Worm (Caenorhabditis elegans) whole organism, L4 larva: ENCODE measurements around the gene alh-11.
A peak's percentile ranks its signal among the peaks of the same experiment; 100 is the strongest.

Source experiments
- D1046.2 ChIP-seq: fragments of 200-800 bp; sonication (Bioruptor generic); IDR thresholded peaks from 2 replicates; pipeline ENCODE4 v1.3.6; 2022; ENCODE audit warnings: missing genetic modification characterization, missing compliant biosample characterization
- F10B5.3 ChIP-seq: sonication (generic microtip); optimal IDR thresholded peaks from 2 replicates; lab custom pipeline; 2016; ENCODE audit warnings: mild to moderate bottlenecking, missing genetic modification characterization, missing compliant biosample characterization
- F26F4.8 ChIP-seq: fragments of 200-800 bp; sonication (Bioruptor generic); conservative IDR thresholded peaks from 2 replicates; pipeline ENCODE4 v1.3.6; 2022; ENCODE audit warnings: missing genetic modification characterization, missing compliant biosample characterization
- F37D6.2 ChIP-seq: sonication (generic microtip); optimal IDR thresholded peaks from 2 replicates; lab custom pipeline; 2016; ENCODE audit warnings: mild to moderate bottlenecking, missing genetic modification characterization, missing compliant biosample characterization
- F49E8.2 ChIP-seq: sonication (generic microtip); optimal IDR thresholded peaks from 2 replicates; lab custom pipeline; 2016; ENCODE audit warnings: missing compliant biosample characterization, mild to moderate bottlenecking, missing genetic modification characterization, borderline replicate concordance
- R02D3.7 ChIP-seq: fragments of 150-350 bp; sonication (generic microtip); optimal IDR thresholded peaks from 3 replicates; lab custom pipeline; 2014; ENCODE audit warnings: missing biosample characterization, missing genetic modification characterization
- Y105C5A.15 ChIP-seq: fragments of 200-800 bp; sonication (Bioruptor generic); IDR thresholded peaks from 2 replicates; pipeline ENCODE4 v1.3.6; 2022; ENCODE audit warnings: missing genetic modification characterization, missing compliant biosample characterization
- Y48G9A.11 ChIP-seq: fragments of 200-800 bp; sonication (Bioruptor generic); IDR thresholded peaks from 2 replicates; pipeline ENCODE4 v1.3.6; 2022; ENCODE audit warnings: missing genetic modification reagents, missing genetic modification characterization, missing compliant biosample characterization
- Y5F2A.4 ChIP-seq: fragments of 200-800 bp; sonication (Bioruptor generic); optimal IDR thresholded peaks from 2 replicates; lab custom pipeline; 2018; ENCODE audit warnings: mild to moderate bottlenecking, missing genetic modification characterization, missing compliant biosample characterization
- Y75B8A.6 ChIP-seq: fragments of 200-800 bp; sonication (Bioruptor generic); IDR thresholded peaks from 2 replicates; pipeline ENCODE4 v1.3.6; 2022; ENCODE audit warnings: missing genetic modification reagents, missing genetic modification characterization, missing compliant biosample characterization
- aha-1 ChIP-seq: fragments of 150-350 bp; peaks from one replicate; lab custom pipeline; 2014; ENCODE audit warnings: missing biosample characterization, missing genetic modification characterization
- ama-1 ChIP-seq: fragments of 150-350 bp; optimal IDR thresholded peaks from 2 replicates; lab custom pipeline; 2014; ENCODE audit warnings: inconsistent platforms, mixed read lengths
- attf-4 ChIP-seq: sonication (generic microtip); optimal IDR thresholded peaks from 3 replicates; lab custom pipeline; 2017; ENCODE audit warnings: missing biosample characterization, missing genetic modification characterization
- cey-2 ChIP-seq: sonication (generic microtip); optimal IDR thresholded peaks from 3 replicates; lab custom pipeline; 2017; ENCODE audit warnings: missing genetic modification characterization, mild to moderate bottlenecking, missing compliant biosample characterization, antibody characterized with exemption, borderline replicate concordance; ENCODE audit not compliant: insufficient read depth
- ctbp-1 ChIP-seq: fragments of 200-800 bp; sonication (Bioruptor generic); IDR thresholded peaks from 2 replicates; pipeline ENCODE4 v1.3.6; 2022; ENCODE audit warnings: missing genetic modification reagents, missing genetic modification characterization, missing compliant biosample characterization
- daf-16 ChIP-seq, 3 experiments: sonication (generic microtip); optimal IDR thresholded peaks; 2 replicates each; lab custom pipeline; 2016 to 2017; ENCODE audit warnings: missing genetic modification characterization in 3 of 3, missing genetic modification reagents in 3 of 3, mild to moderate bottlenecking in 2 of 3, missing compliant biosample characterization in 2 of 3, missing biosample characterization in 1 of 3, moderate library complexity in 1 of 3
- dmd-6 ChIP-seq: fragments of 200-800 bp; sonication (Bioruptor generic); IDR thresholded peaks from 2 replicates; pipeline ENCODE4 v1.3.6; 2022; ENCODE audit warnings: missing genetic modification reagents, missing genetic modification characterization, missing compliant biosample characterization
- dmd-9 ChIP-seq: fragments of 200-800 bp; sonication (Bioruptor generic); IDR thresholded peaks from 2 replicates; pipeline ENCODE4 v1.3.6; 2022; ENCODE audit warnings: missing genetic modification reagents, missing genetic modification characterization, missing compliant biosample characterization
- dve-1 ChIP-seq: sonication (generic microtip); optimal IDR thresholded peaks from 2 replicates; lab custom pipeline; 2017; ENCODE audit warnings: antibody characterized with exemption, mild to moderate bottlenecking, missing genetic modification characterization, missing compliant biosample characterization; ENCODE audit not compliant: insufficient read depth
- fkh-10 ChIP-seq: fragments of 150-350 bp; optimal IDR thresholded peaks from 2 replicates; lab custom pipeline; 2014; ENCODE audit warnings: missing biosample characterization, missing genetic modification reagents, missing genetic modification characterization
- hif-1 ChIP-seq, 2 experiments: sonication (generic microtip); optimal IDR thresholded peaks; 2 replicates each; lab custom pipeline; 2016 to 2017; ENCODE audit warnings: missing compliant biosample characterization in 2 of 2, missing genetic modification characterization in 2 of 2, missing genetic modification reagents in 2 of 2, missing genotype in 2 of 2, mild to moderate bottlenecking in 1 of 2
- hlh-11 ChIP-seq: fragments of 200-800 bp; sonication (Bioruptor generic); optimal IDR thresholded peaks from 2 replicates; lab custom pipeline; 2018; ENCODE audit warnings: mild to moderate bottlenecking, missing genetic modification characterization, missing compliant biosample characterization
- hlh-30 ChIP-seq: sonication (generic microtip); optimal IDR thresholded peaks from 2 replicates; lab custom pipeline; 2017; ENCODE audit warnings: antibody characterized with exemption, mild to moderate bottlenecking, missing genetic modification characterization, missing compliant biosample characterization; ENCODE audit not compliant: insufficient read depth
- jun-1 ChIP-seq: fragments of 150-350 bp; optimal IDR thresholded peaks from 2 replicates; lab custom pipeline; 2014; ENCODE audit warnings: missing biosample characterization, missing genetic modification reagents, missing genetic modification characterization
- lim-7 ChIP-seq: fragments of 200-800 bp; sonication (Bioruptor generic); IDR thresholded peaks from 2 replicates; pipeline ENCODE4 v1.3.6; 2022; ENCODE audit warnings: missing genetic modification characterization, missing compliant biosample characterization
- lin-13 ChIP-seq: fragments of 150-350 bp; optimal IDR thresholded peaks from 2 replicates; lab custom pipeline; 2014; ENCODE audit warnings: missing biosample characterization, missing genetic modification reagents, missing genetic modification characterization
- lin-15B ChIP-seq: fragments of 150-350 bp; sonication (generic microtip); optimal IDR thresholded peaks from 3 replicates; lab custom pipeline; 2014; ENCODE audit warnings: missing biosample characterization, missing genetic modification characterization
- lin-39 ChIP-seq: fragments of 150-350 bp; optimal IDR thresholded peaks from 2 replicates; lab custom pipeline; 2014; ENCODE audit warnings: missing biosample characterization, missing genetic modification reagents, missing genetic modification characterization
- lir-3 ChIP-seq: sonication (generic microtip); optimal IDR thresholded peaks from 2 replicates; lab custom pipeline; 2016; ENCODE audit warnings: mild to moderate bottlenecking, missing genetic modification characterization, missing compliant biosample characterization
- madf-5 ChIP-seq, 2 experiments: fragments of 200-800 bp; sonication (Bioruptor generic); IDR thresholded peaks; 2 replicates each; pipeline ENCODE4 v1.3.6; 2022; ENCODE audit warnings: missing compliant biosample characterization in 2 of 2, missing genetic modification characterization in 2 of 2
- mdl-1 ChIP-seq, 2 experiments: fragments of 150-350 bp in 1 of 2; sonication (generic microtip) in 1 of 2; optimal IDR thresholded peaks; 2 replicates each; lab custom pipeline; 2014 to 2017; ENCODE audit warnings: missing biosample characterization in 2 of 2, missing genetic modification characterization in 2 of 2
- mxl-2 ChIP-seq: fragments of 200-800 bp; sonication (Bioruptor generic); conservative IDR thresholded peaks from 2 replicates; pipeline ENCODE4 v1.3.6; 2022; ENCODE audit warnings: missing genetic modification reagents, missing genetic modification characterization, missing compliant biosample characterization
- nhr-102 ChIP-seq: sonication (generic microtip); optimal IDR thresholded peaks from 2 replicates; lab custom pipeline; 2016; ENCODE audit warnings: mild to moderate bottlenecking, missing genetic modification characterization, moderate library complexity, missing compliant biosample characterization
- nhr-11 ChIP-seq: fragments of 150-350 bp; optimal IDR thresholded peaks from 2 replicates; lab custom pipeline; 2014; ENCODE audit warnings: missing biosample characterization, missing genetic modification characterization
- nhr-41 ChIP-seq: fragments of 200-800 bp; sonication (Bioruptor generic); IDR thresholded peaks from 2 replicates; pipeline ENCODE4 v1.3.6; 2022; ENCODE audit warnings: missing genetic modification reagents, missing genetic modification characterization, missing compliant biosample characterization
- nhr-42 ChIP-seq: fragments of 200-800 bp; sonication (Bioruptor generic); IDR thresholded peaks from 2 replicates; pipeline ENCODE4 v1.3.6; 2022; ENCODE audit warnings: missing genetic modification characterization, missing compliant biosample characterization
- nhr-48 ChIP-seq: sonication (generic microtip); optimal IDR thresholded peaks from 2 replicates; lab custom pipeline; 2016; ENCODE audit warnings: mild to moderate bottlenecking, missing genetic modification characterization, missing compliant biosample characterization
- pqm-1 ChIP-seq: sonication (generic microtip); optimal IDR thresholded peaks from 2 replicates; lab custom pipeline; 2017; ENCODE audit warnings: missing biosample characterization, missing genetic modification characterization
- rbr-2 ChIP-seq: sonication (generic microtip); optimal IDR thresholded peaks from 2 replicates; lab custom pipeline; 2016; ENCODE audit warnings: missing genotype, missing genetic modification characterization, missing compliant biosample characterization
- saeg-2 ChIP-seq: fragments of 200-800 bp; sonication (Bioruptor generic); IDR thresholded peaks from 2 replicates; pipeline ENCODE4 v1.3.6; 2022; ENCODE audit warnings: missing genetic modification reagents, missing genetic modification characterization, missing compliant biosample characterization
- set-16 ChIP-seq: fragments of 200-800 bp; sonication (Bioruptor generic); IDR thresholded peaks from 2 replicates; pipeline ENCODE4 v1.3.6; 2022; ENCODE audit warnings: missing genetic modification reagents, missing genetic modification characterization, missing compliant biosample characterization
- snpc-1.2 ChIP-seq: fragments of 200-800 bp; sonication (Bioruptor generic); IDR thresholded peaks from 2 replicates; pipeline ENCODE4 v1.3.6; 2022; ENCODE audit warnings: missing genetic modification reagents, missing genetic modification characterization, missing compliant biosample characterization
- tag-97 ChIP-seq: fragments of 200-800 bp; sonication (Bioruptor generic); IDR thresholded peaks from 2 replicates; pipeline ENCODE4 v1.3.6; 2022; ENCODE audit warnings: missing genetic modification characterization, missing compliant biosample characterization
- unc-130 ChIP-seq: sonication (generic microtip); optimal IDR thresholded peaks from 2 replicates; lab custom pipeline; 2016; ENCODE audit warnings: missing genetic modification reagents, missing genetic modification characterization, missing compliant biosample characterization
- unc-39 ChIP-seq: sonication (generic microtip); optimal IDR thresholded peaks from 2 replicates; lab custom pipeline; 2017; ENCODE audit warnings: missing biosample characterization, missing genetic modification characterization
- vab-7 ChIP-seq: fragments of 200-800 bp; sonication (Bioruptor generic); IDR thresholded peaks from 2 replicates; pipeline ENCODE4 v1.3.6; 2022; ENCODE audit warnings: missing genetic modification reagents, missing genetic modification characterization, missing compliant biosample characterization
- zag-1 ChIP-seq: fragments of 150-350 bp; optimal IDR thresholded peaks from 2 replicates; lab custom pipeline; 2014; ENCODE audit warnings: missing biosample characterization, missing genetic modification characterization
- zfp-2 ChIP-seq: sonication (generic microtip); optimal IDR thresholded peaks from 2 replicates; lab custom pipeline; 2016; ENCODE audit warnings: mild to moderate bottlenecking, missing genetic modification characterization, missing compliant biosample characterization
- ztf-11 ChIP-seq: fragments of 150-350 bp; optimal IDR thresholded peaks from 2 replicates; lab custom pipeline; 2014; ENCODE audit warnings: missing biosample characterization, missing genetic modification characterization

The alh-11 gene

DNA sequence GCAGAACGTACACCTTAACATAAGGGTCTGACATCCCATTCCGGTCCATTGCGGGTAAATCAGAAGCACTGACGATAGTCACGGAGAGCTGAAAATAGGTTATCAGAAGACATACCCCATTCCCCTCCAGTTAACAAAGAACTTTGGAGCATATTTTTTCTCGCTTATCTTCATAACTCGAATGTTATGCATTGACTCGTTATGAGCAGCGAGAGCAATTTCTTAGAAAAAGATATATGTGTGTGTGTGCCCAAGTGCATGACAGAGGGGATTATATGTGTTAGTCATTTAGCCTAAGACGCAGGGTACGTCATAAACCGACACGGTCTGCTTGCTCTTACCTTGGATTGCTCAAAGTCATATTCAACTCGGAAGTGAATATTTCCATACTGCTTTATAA, 10.9 kb upstream of the alh-11 start:
- TF ChIP-seq F37D6.2 (no peak), daf-16 (GFP tag; optimal IDR thresholded peaks at IDR 0.05; lab: Kevin White, UChicago) (no peak), daf-16 (tag; optimal IDR thresholded peaks at IDR 0.05; lab: Kevin White, UChicago) (no peak), hlh-30 (tag; lab: Kevin White, UChicago) (no peak), dmd-6 (no peak), dmd-9 (GFP tag; lab: Robert Waterston, UW) (no peak), aha-1 (tag; lab: Kevin White, UChicago) (peak; percentile 34), unc-130 (GFP tag; lab: Kevin White, UChicago) (no peak)

- TF ChIP-seq Y75B8A.6 (GFP tag; lab: Robert Waterston, UW): no peak
- TF ChIP-seq snpc-1.2 (GFP tag; lab: Robert Waterston, UW): no peak
- TF ChIP-seq Y5F2A.4 (GFP tag; lab: Kevin White, UChicago): no peak
- peak; percentile 10 for TF ChIP-seq lin-13 (GFP tag; lab: Kevin White, UChicago)
- peak; percentile 47 for TF ChIP-seq hlh-30 (tag; lab: Kevin White, UChicago)
- TF ChIP-seq Y105C5A.15 (GFP tag; lab: Robert Waterston, UW): no peak
- no peak for TF ChIP-seq zfp-2 (tag; lab: Kevin White, UChicago)
- no peak for TF ChIP-seq unc-39
- TF ChIP-seq pqm-1 (tag; lab: Kevin White, UChicago): peak; percentile 9
- TF ChIP-seq aha-1 (tag; lab: Kevin White, UChicago): peak; percentile 70
- peak; percentile 28 for TF ChIP-seq nhr-11
- TF ChIP-seq F10B5.3 (tag; lab: Kevin White, UChicago): no peak
- no peak for TF ChIP-seq lir-3 (tag; lab: Kevin White, UChicago)
- TF ChIP-seq R02D3.7: no peak
- no peak for TF ChIP-seq D1046.2
- no peak for TF ChIP-seq attf-4 (tag; lab: Kevin White, UChicago)
- TF ChIP-seq ama-1 (lab: Kevin White, UChicago): no peak
- TF ChIP-seq tag-97 (GFP tag; lab: Robert Waterston, UW): no peak
- no peak for TF ChIP-seq mdl-1 (tag; optimal IDR thresholded peaks at IDR 0.05; lab: Kevin White, UChicago)
- TF ChIP-seq zag-1 (tag; lab: Kevin White, UChicago): no peak
- TF ChIP-seq rbr-2 (tag; lab: Kevin White, UChicago): peak; percentile 53
- TF ChIP-seq nhr-41 (GFP tag; lab: Robert Waterston, UW): no peak
- no peak for TF ChIP-seq Y48G9A.11
- TF ChIP-seq ctbp-1 (GFP tag; lab: Robert Waterston, UW): no peak
- no peak for TF ChIP-seq cey-2 (tag; lab: Kevin White, UChicago)
- no peak for TF ChIP-seq vab-7 (GFP tag; lab: Robert Waterston, UW)
- TF ChIP-seq madf-5 (GFP tag; IDR thresholded peaks at IDR 0.05; lab: Robert Waterston, UW): no peak
- no peak for TF ChIP-seq F26F4.8 (GFP tag; lab: Robert Waterston, UW)
- TF ChIP-seq fkh-10: peak; percentile 52
- peak; percentile 90 for TF ChIP-seq unc-130 (GFP tag; lab: Kevin White, UChicago)
- no peak for TF ChIP-seq ztf-11 (tag; lab: Kevin White, UChicago)
- no peak for TF ChIP-seq set-16 (GFP tag; lab: Robert Waterston, UW)
- TF ChIP-seq dve-1 (tag; lab: Kevin White, UChicago): peak; percentile 57
- no peak for TF ChIP-seq mxl-2 (GFP tag; lab: Robert Waterston, UW)
- TF ChIP-seq lim-7 (GFP tag; lab: Robert Waterston, UW): no peak
- no peak for TF ChIP-seq jun-1
- TF ChIP-seq saeg-2 (GFP tag; lab: Robert Waterston, UW): no peak
- no peak for TF ChIP-seq lin-39 (tag; lab: Kevin White, UChicago)
- peak; percentile 48; the same call in 1 of the 2 replicates for TF ChIP-seq dmd-6
- peak in 1 of 2 experiments; percentile 82 for TF ChIP-seq hif-1 (tag; optimal IDR thresholded peaks at IDR 0.05; lab: Kevin White, UChicago)
- no peak for TF ChIP-seq nhr-48 (tag; lab: Kevin White, UChicago)
- no peak for TF ChIP-seq F49E8.2
- peak; percentile 19 for TF ChIP-seq hlh-11
- TF ChIP-seq nhr-102: no peak
- TF ChIP-seq nhr-42: no peak
- TF ChIP-seq lin-15B (tag; lab: Kevin White, UChicago): peak; percentile 36
These were observed 4.6 kb upstream of the alh-11 start, which contains the start of the genes dagl-2 and ppm-1.G for ce11 chrIII:783254-783753. TSS of gene dagl-2 (minus strand) at chrIII:783305. TSS of gene ppm-1.G (plus strand) at chrIII:783703.
